Fruit fly (Drosophila melanogaster) whole organism, embryonic: ENCODE data around the gene beag.

ENCODE experiments used
- ATbp ChIP-seq: fragments of 200-800 bp; sonication (Bioruptor generic); optimal IDR thresholded peaks from 2 replicates; lab custom pipeline; 2017; ENCODE audit warnings: missing biosample characterization, mild to moderate bottlenecking, missing genetic modification characterization, missing genetic modification reagents
- Atf-2 ChIP-seq: fragments of 200-800 bp; sonication (Bioruptor generic); optimal IDR thresholded peaks from 2 replicates; lab custom pipeline; 2016; ENCODE audit warnings: missing biosample characterization, missing genetic modification characterization
- Atf3 ChIP-seq: fragments of 200-800 bp; sonication (Bioruptor generic); optimal IDR thresholded peaks from 3 replicates; lab custom pipeline; 2016; ENCODE audit warnings: missing biosample characterization, missing genetic modification characterization
- CG10431 ChIP-seq: fragments of 200-800 bp; sonication (Bioruptor generic); optimal IDR thresholded peaks from 3 replicates; lab custom pipeline; 2018; ENCODE audit warnings: missing biosample characterization, mild to moderate bottlenecking, missing genetic modification characterization
- CG11504 ChIP-seq: fragments of 200-800 bp; sonication (Bioruptor generic); optimal IDR thresholded peaks from 3 replicates; lab custom pipeline; 2019; ENCODE audit warnings: missing biosample characterization, mild to moderate bottlenecking, missing genetic modification characterization, moderate library complexity
- CG11695 ChIP-seq: fragments of 200-800 bp; sonication (Bioruptor generic); IDR thresholded peaks from 3 replicates; pipeline ENCODE4 v1.3.6; 2022; ENCODE audit warnings: missing biosample characterization, missing genetic modification characterization
- CG12744 ChIP-seq: fragments of 200-800 bp; sonication (Bioruptor generic); optimal IDR thresholded peaks from 2 replicates; lab custom pipeline; 2016; ENCODE audit warnings: missing biosample characterization, missing genetic modification characterization
- CG15073 ChIP-seq: fragments of 200-800 bp; sonication (Bioruptor generic); optimal IDR thresholded peaks from 2 replicates; lab custom pipeline; 2016; ENCODE audit warnings: missing biosample characterization, missing genetic modification characterization
- CG15514 ChIP-seq: fragments of 200-800 bp; sonication (Bioruptor generic); optimal IDR thresholded peaks from 3 replicates; lab custom pipeline; 2017; ENCODE audit warnings: missing biosample characterization, missing genetic modification characterization, mild to moderate bottlenecking, moderate library complexity, missing genetic modification reagents
- CG17328 ChIP-seq: fragments of 200-800 bp; sonication (Bioruptor generic); IDR thresholded peaks from 2 replicates; pipeline ENCODE4 v1.3.6; 2022; ENCODE audit warnings: missing biosample characterization, missing genetic modification characterization
- CG18262 ChIP-seq: fragments of 200-800 bp; optimal IDR thresholded peaks from 3 replicates; lab custom pipeline; 2019; ENCODE audit warnings: missing biosample characterization, mild to moderate bottlenecking, missing genetic modification characterization, moderate library complexity
- CG2678 ChIP-seq: fragments of 200-800 bp; sonication (Bioruptor generic); optimal IDR thresholded peaks from 3 replicates; lab custom pipeline; 2019; ENCODE audit warnings: missing biosample characterization, mild to moderate bottlenecking, missing genetic modification characterization, moderate library complexity
- CG2875 ChIP-seq: fragments of 200-800 bp; sonication (Bioruptor generic); optimal IDR thresholded peaks from 2 replicates; lab custom pipeline; 2017; ENCODE audit warnings: missing biosample characterization, mild to moderate bottlenecking, missing genetic modification characterization, missing genetic modification reagents
- CG33557 ChIP-seq: fragments of 200-800 bp; sonication (Bioruptor generic); optimal IDR thresholded peaks from 2 replicates; lab custom pipeline; 2019; ENCODE audit warnings: missing biosample characterization, mild to moderate bottlenecking, missing genetic modification characterization, moderate library complexity
- CG34422 ChIP-seq: fragments of 200-800 bp; sonication (Bioruptor generic); IDR thresholded peaks from 3 replicates; pipeline ENCODE4 v1.3.6; 2022; ENCODE audit warnings: missing biosample characterization, missing genetic modification characterization
- Dfd ChIP-seq, 2 experiments: fragments of >200 bp; optimal IDR thresholded peaks; 2 replicates each; lab custom pipeline; 2017; ENCODE audit warnings: missing biosample characterization in 2 of 2, missing genetic modification characterization in 2 of 2
- Fer2 ChIP-seq: fragments of 200-800 bp; sonication (Bioruptor generic); optimal IDR thresholded peaks from 2 replicates; lab custom pipeline; 2018; ENCODE audit warnings: missing biosample characterization, mild to moderate bottlenecking, missing genetic modification characterization, moderate library complexity
- Gsc ChIP-seq: fragments of 200-800 bp; sonication (Bioruptor generic); IDR thresholded peaks from 2 replicates; pipeline ENCODE4 v1.3.6; 2022; ENCODE audit warnings: missing biosample characterization, missing genetic modification characterization
- Hey ChIP-seq: fragments of 200-800 bp; sonication (Bioruptor generic); optimal IDR thresholded peaks from 3 replicates; lab custom pipeline; 2018; ENCODE audit warnings: missing biosample characterization, mild to moderate bottlenecking, missing genetic modification characterization
- Hmx ChIP-seq: fragments of 200-800 bp; sonication (Bioruptor generic); optimal IDR thresholded peaks from 2 replicates; lab custom pipeline; 2016; ENCODE audit warnings: missing biosample characterization, missing genetic modification characterization
- Hr78 ChIP-seq, 2 experiments: fragments of 200-800 bp in 1 of 2; fragments of >200 bp in 1 of 2; sonication (Bioruptor generic) in 1 of 2; optimal IDR thresholded peaks; 2 replicates each; lab custom pipeline; 2017 to 2019; ENCODE audit warnings: missing biosample characterization in 2 of 2, missing genetic modification characterization in 2 of 2, mild to moderate bottlenecking in 1 of 2, moderate library complexity in 1 of 2
- Jarid2 ChIP-seq: fragments of 200-800 bp; sonication (Bioruptor generic); optimal IDR thresholded peaks from 3 replicates; lab custom pipeline; 2017; ENCODE audit warnings: mild to moderate bottlenecking, missing biosample characterization, missing genetic modification reagents, missing genetic modification characterization
- Lim3 ChIP-seq: fragments of 200-800 bp; sonication (Bioruptor generic); IDR thresholded peaks from 2 replicates; pipeline ENCODE4 v1.3.6; 2022; ENCODE audit warnings: missing biosample characterization, missing genetic modification characterization
- MTF-1 ChIP-seq: fragments of 200-800 bp; sonication (Bioruptor generic); optimal IDR thresholded peaks from 2 replicates; lab custom pipeline; 2018; ENCODE audit warnings: missing biosample characterization, mild to moderate bottlenecking, missing genetic modification characterization, borderline replicate concordance
- Oaz ChIP-seq: fragments of 200-800 bp; sonication (Bioruptor generic); IDR thresholded peaks from 2 replicates; pipeline ENCODE4 v1.3.6; 2022; ENCODE audit warnings: missing biosample characterization, missing genetic modification characterization
- Optix ChIP-seq: fragments of 200-800 bp; sonication (Bioruptor generic); IDR thresholded peaks from 3 replicates; pipeline ENCODE4 v1.3.6; 2022; ENCODE audit warnings: missing biosample characterization, missing genetic modification characterization
- Spps ChIP-seq: fragments of 200-800 bp; sonication (Bioruptor generic); optimal IDR thresholded peaks from 2 replicates; lab custom pipeline; 2018; ENCODE audit warnings: missing biosample characterization, mild to moderate bottlenecking, missing genetic modification characterization
- Taf1 ChIP-seq: fragments of 200-800 bp; sonication (Bioruptor generic); IDR thresholded peaks from 2 replicates; pipeline ENCODE4 v1.3.6; 2022; ENCODE audit warnings: missing biosample characterization, missing genetic modification characterization
- Trl ChIP-seq, 3 experiments: fragments of >200 bp in 2 of 3; fragments of 200-800 bp in 1 of 3; sonication (Bioruptor generic) in 1 of 3; optimal IDR thresholded peaks; 2 replicates in 1 of 3; 3 replicates in 2 of 3; lab custom pipeline; 2016 to 2017; ENCODE audit warnings: missing biosample characterization in 1 of 3, missing genetic modification characterization in 1 of 3
- chn ChIP-seq: fragments of 200-800 bp; sonication (Bioruptor generic); optimal IDR thresholded peaks from 2 replicates; lab custom pipeline; 2016; ENCODE audit warnings: missing biosample characterization, missing genetic modification characterization
- corto ChIP-seq: fragments of 200-800 bp; sonication (Bioruptor generic); optimal IDR thresholded peaks from 2 replicates; lab custom pipeline; 2016; ENCODE audit warnings: missing biosample characterization, mild to moderate bottlenecking, missing genetic modification characterization, moderate library complexity
- dmrt11E ChIP-seq: fragments of 200-800 bp; sonication (Bioruptor generic); optimal IDR thresholded peaks from 3 replicates; lab custom pipeline; 2018; ENCODE audit warnings: missing biosample characterization, mild to moderate bottlenecking, missing genetic modification characterization, moderate library complexity
- ems ChIP-seq: fragments of 200-800 bp; sonication (Bioruptor generic); optimal IDR thresholded peaks from 3 replicates; lab custom pipeline; 2016; ENCODE audit warnings: missing biosample characterization, missing genetic modification characterization
- eve ChIP-seq, 2 experiments: fragments of >200 bp; optimal IDR thresholded peaks; 2 replicates each; lab custom pipeline; 2017; ENCODE audit warnings: missing biosample characterization in 2 of 2, missing genetic modification characterization in 2 of 2
- grn ChIP-seq: fragments of 200-800 bp; sonication (Bioruptor generic); optimal IDR thresholded peaks from 3 replicates; lab custom pipeline; 2017; ENCODE audit warnings: missing biosample characterization, missing genetic modification characterization
- gsb ChIP-seq: fragments of 200-800 bp; sonication (Bioruptor generic); IDR thresholded peaks from 2 replicates; pipeline ENCODE4 v1.3.6; 2022; ENCODE audit warnings: missing biosample characterization, missing genetic modification characterization
- gsb-n ChIP-seq: fragments of 200-800 bp; sonication (Bioruptor generic); optimal IDR thresholded peaks from 3 replicates; lab custom pipeline; 2018; ENCODE audit warnings: missing biosample characterization, mild to moderate bottlenecking, missing genetic modification characterization
- ham ChIP-seq: fragments of 200-800 bp; sonication (Bioruptor generic); IDR thresholded peaks from 2 replicates; pipeline ENCODE4 v1.3.6; 2022; ENCODE audit warnings: missing biosample characterization, missing genetic modification characterization
- hkb ChIP-seq, 2 experiments: fragments of 200-800 bp in 1 of 2; fragments of >200 bp in 1 of 2; sonication (Bioruptor generic) in 1 of 2; IDR thresholded peaks in 1 of 2; optimal IDR thresholded peaks in 1 of 2; 2 replicates each; pipeline versions ENCODE4 v1.3.6 to Lab custom; 2017 to 2022; ENCODE audit warnings: missing biosample characterization in 1 of 2, missing genetic modification characterization in 1 of 2
- kah ChIP-seq: fragments of 200-800 bp; sonication (Bioruptor generic); optimal IDR thresholded peaks from 2 replicates; lab custom pipeline; 2018; ENCODE audit warnings: missing biosample characterization, mild to moderate bottlenecking, missing genetic modification characterization
- lola ChIP-seq, 3 experiments: fragments of >200 bp in 2 of 3; fragments of 200-800 bp in 1 of 3; sonication (Bioruptor generic) in 1 of 3; optimal IDR thresholded peaks; 2 replicates each; lab custom pipeline; 2017 to 2019; ENCODE audit warnings: missing biosample characterization in 3 of 3, missing genetic modification characterization in 3 of 3, mild to moderate bottlenecking in 1 of 3, moderate library complexity in 1 of 3
- org-1 ChIP-seq: fragments of 200-800 bp; sonication (Bioruptor generic); optimal IDR thresholded peaks from 2 replicates; lab custom pipeline; 2017; ENCODE audit warnings: missing biosample characterization, missing genetic modification characterization
- prd ChIP-seq, 3 experiments: fragments of >200 bp in 2 of 3; fragments of 200-800 bp in 1 of 3; sonication (Bioruptor generic) in 1 of 3; optimal IDR thresholded peaks in 2 of 3; IDR thresholded peaks in 1 of 3; 2 replicates in 2 of 3; 3 replicates in 1 of 3; pipeline versions ENCODE4 v1.3.6 to Lab custom; 2017 to 2022; ENCODE audit warnings: missing biosample characterization in 1 of 3, missing genetic modification characterization in 1 of 3
- pros ChIP-seq: fragments of 200-800 bp; sonication (Bioruptor generic); optimal IDR thresholded peaks from 3 replicates; lab custom pipeline; 2019; ENCODE audit warnings: missing biosample characterization, mild to moderate bottlenecking, missing genetic modification characterization, moderate library complexity
- vnd ChIP-seq: fragments of 200-800 bp; sonication (Bioruptor generic); IDR thresholded peaks from 3 replicates; pipeline ENCODE4 v1.3.6; 2022; ENCODE audit warnings: missing biosample characterization, missing genetic modification characterization; ENCODE audit not compliant: partially characterized antibody

The beag gene

DNA sequence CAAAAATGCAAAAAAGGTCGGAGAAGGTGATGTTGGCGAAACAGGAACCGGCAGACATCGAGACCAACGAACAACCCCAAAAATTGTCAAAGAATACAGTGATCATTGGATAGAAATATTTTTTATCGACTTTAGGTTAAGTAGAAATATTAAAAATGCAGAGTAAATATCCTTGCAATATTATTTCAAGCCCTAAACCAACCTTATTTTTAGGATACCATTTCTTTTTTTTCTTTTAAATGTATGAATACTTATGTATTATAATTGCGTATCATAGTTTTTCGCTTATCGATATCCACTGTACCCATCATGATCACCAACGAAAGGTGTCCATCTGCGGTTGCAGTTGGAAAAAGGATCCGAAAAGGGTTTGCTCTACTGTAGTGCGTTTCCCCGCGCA is 29.6 kb downstream of the beag start (continued):
- TF ChIP-seq ham: no peak
- TF ChIP-seq Spps: no peak
- no peak for TF ChIP-seq Hmx (GFP tag; lab: Kevin White, UChicago)
- no peak for TF ChIP-seq CG34422 (GFP tag; lab: Robert Waterston, UW)
- peak; percentile 49 for TF ChIP-seq dmrt11E (tag; lab: Kevin White, UChicago)
- TF ChIP-seq MTF-1 (GFP tag; lab: Kevin White, UChicago): no peak
- no peak for TF ChIP-seq ems (GFP tag; lab: Kevin White, UChicago)
- peak; percentile 32 for TF ChIP-seq CG18262
- TF ChIP-seq hkb (optimal IDR thresholded peaks at IDR 0.05; lab: Kevin White, UChicago): no peak
- TF ChIP-seq hkb (GFP tag; IDR thresholded peaks at IDR 0.05; lab: Robert Waterston, UW): 0 out of 2 replicates have a peak, but pooled peaks have one; percentile 16
- no peak for TF ChIP-seq CG2678 (tag; lab: Kevin White, UChicago)
- no peak for TF ChIP-seq CG10431
- TF ChIP-seq Atf-2 (GFP tag; lab: Kevin White, UChicago): no peak
- peak; percentile 50 for TF ChIP-seq pros (GFP tag; lab: Kevin White, UChicago)

DNA sequence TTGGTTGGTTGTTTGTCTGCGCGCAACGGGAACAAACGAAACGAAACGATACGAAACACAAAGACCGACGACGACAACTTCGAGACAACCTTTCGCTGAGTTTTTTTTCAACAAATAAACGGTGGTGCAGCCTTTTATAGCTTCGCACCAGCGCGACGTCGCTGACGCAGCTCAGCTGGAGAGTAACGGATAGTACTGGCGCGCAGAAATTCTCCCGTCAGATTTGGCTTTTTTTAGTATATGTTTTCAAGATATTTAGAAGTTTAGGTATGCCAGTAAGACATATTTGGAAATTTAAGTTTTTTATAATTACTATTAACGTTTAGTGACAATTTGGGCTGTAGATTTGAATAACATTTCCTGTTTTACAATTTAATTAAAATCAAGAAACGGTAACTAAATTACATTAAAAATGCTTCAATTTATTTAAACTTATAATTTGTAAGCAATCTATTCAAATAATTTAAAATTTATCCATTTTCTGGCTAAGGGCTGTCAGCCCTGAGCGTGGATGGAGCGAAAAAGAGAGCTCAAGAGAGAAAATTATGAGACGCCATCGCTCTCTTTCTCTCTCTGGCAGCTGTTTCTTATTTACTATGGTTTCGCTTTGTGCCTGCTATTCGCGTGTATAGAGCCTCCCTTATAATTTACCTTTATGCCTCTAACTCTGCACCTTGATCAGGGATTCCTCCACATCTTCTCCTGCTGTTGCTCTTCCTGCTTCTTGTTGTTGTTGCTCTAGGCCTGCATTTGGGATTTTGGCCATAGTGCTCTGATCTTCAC is 31.1 kb downstream of the beag start:
- TF ChIP-seq CG12744 (peak; percentile 7), prd (optimal IDR thresholded peaks at IDR 0.05; lab: Kevin White, UChicago) (no peak), prd (GFP tag; IDR thresholded peaks at IDR 0.05; lab: Robert Waterston, UW) (no peak; the same call in 1 of the 3 replicates), Dfd (GFP tag; optimal IDR thresholded peaks at IDR 0.05; lab: Kevin White, UChicago) (no peak), Taf1 (GFP tag; lab: Robert Waterston, UW) (no peak; the same call in 1 of the 2 replicates), lola (GFP tag; optimal IDR thresholded peaks at IDR 0.05; lab: Kevin White, UChicago) (peak in 1 of 3 experiments; percentile 92), Hey (tag; lab: Kevin White, UChicago) (peak; percentile 22), ATbp (GFP tag; lab: Kevin White, UChicago) (peak; percentile 59), Hr78 (GFP tag; optimal IDR thresholded peaks at IDR 0.05; lab: Kevin White, UChicago) (peak in 1 of 2 experiments; percentile 74), eve (GFP tag; optimal IDR thresholded peaks at IDR 0.05; lab: Kevin White, UChicago) (peak in 1 of 2 experiments; percentile 93), CG33557 (GFP tag; lab: Kevin White, UChicago) (peak; percentile 88), CG11504 (peak; percentile 88), CG17328 (GFP tag; lab: Robert Waterston, UW) (peak; percentile 36), Lim3 (GFP tag; lab: Robert Waterston, UW) (no peak), grn (GFP tag; lab: Kevin White, UChicago) (peak; percentile 14), gsb (GFP tag; lab: Robert Waterston, UW) (no peak), Fer2 (tag; lab: Kevin White, UChicago) (peak; percentile 74), org-1 (peak; percentile 76), kah (GFP tag; lab: Kevin White, UChicago) (peak; percentile 72), Jarid2 (peak; percentile 92), corto (peak; percentile 55), gsb-n (tag; lab: Kevin White, UChicago) (peak; percentile 80), CG15073 (GFP tag; lab: Kevin White, UChicago) (peak; percentile 14), chn (peak; percentile 41), Optix (GFP tag; lab: Robert Waterston, UW) (no peak), CG15514 (GFP tag; lab: Kevin White, UChicago) (peak; percentile 67), Atf3 (GFP tag; lab: Kevin White, UChicago) (no peak), Gsc (GFP tag; lab: Robert Waterston, UW) (no peak), Hmx (GFP tag; lab: Kevin White, UChicago) (peak; percentile 32), ham (no peak), CG2875 (GFP tag; lab: Kevin White, UChicago) (peak; percentile 69), Oaz (GFP tag; lab: Robert Waterston, UW) (no peak), Trl (optimal IDR thresholded peaks at IDR 0.05; lab: Kevin White, UChicago) (peak; percentile 94 to 97), Trl (GFP tag; optimal IDR thresholded peaks at IDR 0.05; lab: Kevin White, UChicago) (peak; percentile 47), CG11695 (GFP tag; lab: Robert Waterston, UW) (peak; percentile 80), vnd (no peak)
